Fruit fly (Drosophila melanogaster) whole organism, embryonic: ENCODE data around the gene wge.
A peak's percentile ranks its signal among the peaks of the same experiment; 100 is the strongest.

Source experiments
- Atf3 ChIP-seq: fragments of 200-800 bp; sonication (Bioruptor generic); optimal IDR thresholded peaks from 3 replicates; lab custom pipeline; 2016; ENCODE audit warnings: missing biosample characterization, missing genetic modification characterization
- CG1024 ChIP-seq: fragments of 200-800 bp; sonication (Bioruptor generic); IDR thresholded peaks from 2 replicates; pipeline ENCODE4 v1.3.6; 2022; ENCODE audit warnings: missing biosample characterization, missing genetic modification characterization
- CG11247 ChIP-seq: fragments of 200-800 bp; sonication (Bioruptor generic); IDR thresholded peaks from 2 replicates; pipeline ENCODE4 v1.3.6; 2022; ENCODE audit warnings: missing biosample characterization, missing genetic modification characterization
- CG14014 ChIP-seq: fragments of 200-800 bp; sonication (Bioruptor generic); IDR thresholded peaks from 2 replicates; pipeline ENCODE4 v1.3.6; 2022; ENCODE audit warnings: missing biosample characterization, missing genetic modification characterization
- CG1602 ChIP-seq: fragments of 200-800 bp; sonication (Bioruptor generic); optimal IDR thresholded peaks from 3 replicates; lab custom pipeline; 2016; ENCODE audit warnings: missing biosample characterization, missing genetic modification characterization
- CG16779 ChIP-seq: fragments of 200-800 bp; sonication (Bioruptor generic); IDR thresholded peaks from 2 replicates; pipeline ENCODE4 v1.3.6; 2022; ENCODE audit warnings: missing biosample characterization, missing genetic modification characterization
- CG17568 ChIP-seq: fragments of 200-800 bp; sonication (Bioruptor generic); optimal IDR thresholded peaks from 2 replicates; lab custom pipeline; 2018; ENCODE audit warnings: missing biosample characterization, mild to moderate bottlenecking, missing genetic modification characterization, moderate library complexity
- CG18262 ChIP-seq: fragments of 200-800 bp; optimal IDR thresholded peaks from 3 replicates; lab custom pipeline; 2019; ENCODE audit warnings: missing biosample characterization, mild to moderate bottlenecking, missing genetic modification characterization, moderate library complexity
- CG2129 ChIP-seq: fragments of 200-800 bp; sonication (Bioruptor generic); IDR thresholded peaks from 2 replicates; pipeline ENCODE4 v1.3.6; 2022; ENCODE audit warnings: missing biosample characterization, missing genetic modification characterization; ENCODE audit not compliant: partially characterized antibody
- CG31224 ChIP-seq: fragments of 200-800 bp; sonication (Bioruptor generic); IDR thresholded peaks from 2 replicates; pipeline ENCODE4 v1.3.6; 2022; ENCODE audit warnings: missing biosample characterization, missing genetic modification characterization
- CG5953 ChIP-seq: fragments of 200-800 bp; sonication (Bioruptor generic); IDR thresholded peaks from 2 replicates; pipeline ENCODE4 v1.3.6; 2022; ENCODE audit warnings: missing biosample characterization, missing genetic modification characterization
- CG7839 ChIP-seq: fragments of 200-800 bp; sonication (Bioruptor generic); optimal IDR thresholded peaks from 3 replicates; lab custom pipeline; 2018; ENCODE audit warnings: missing biosample characterization, mild to moderate bottlenecking, missing genetic modification characterization, moderate library complexity
- CG7963 ChIP-seq: fragments of 200-800 bp; sonication (Bioruptor generic); IDR thresholded peaks from 3 replicates; pipeline ENCODE4 v1.3.6; 2022; ENCODE audit warnings: missing biosample characterization, missing genetic modification characterization; ENCODE audit not compliant: partially characterized antibody
- CG8478 ChIP-seq: fragments of >200 bp; optimal IDR thresholded peaks from 2 replicates; lab custom pipeline; 2018
- CHES-1-like ChIP-seq: fragments of 200-800 bp; sonication (Bioruptor generic); optimal IDR thresholded peaks from 2 replicates; lab custom pipeline; 2016; ENCODE audit warnings: missing biosample characterization, missing genetic modification characterization
- Dref ChIP-seq: fragments of 200-800 bp; sonication (Bioruptor generic); IDR thresholded peaks from 2 replicates; pipeline ENCODE4 v1.3.6; 2022; ENCODE audit warnings: missing biosample characterization, missing genetic modification characterization
- Drgx ChIP-seq: fragments of 200-800 bp; sonication (Bioruptor generic); IDR thresholded peaks from 2 replicates; pipeline ENCODE4 v1.3.6; 2022; ENCODE audit warnings: missing biosample characterization, missing genetic modification characterization
- E2f1 ChIP-seq: fragments of 200-800 bp; sonication (Bioruptor generic); IDR thresholded peaks from 2 replicates; pipeline ENCODE4 v1.3.6; 2022; ENCODE audit warnings: missing biosample characterization, missing genetic modification characterization
- HLHmδ ChIP-seq: fragments of 200-800 bp; sonication (Bioruptor generic); optimal IDR thresholded peaks from 2 replicates; lab custom pipeline; 2018; ENCODE audit warnings: missing biosample characterization, mild to moderate bottlenecking, missing genetic modification characterization, moderate library complexity
- Hmr ChIP-seq: fragments of 200-800 bp; sonication (Bioruptor generic); optimal IDR thresholded peaks from 3 replicates; lab custom pipeline; 2017; ENCODE audit warnings: mild to moderate bottlenecking, missing biosample characterization, missing genetic modification reagents, missing genetic modification characterization
- MESR4 ChIP-seq: fragments of 200-800 bp; sonication (Bioruptor generic); optimal IDR thresholded peaks from 2 replicates; lab custom pipeline; 2018; ENCODE audit warnings: missing biosample characterization, mild to moderate bottlenecking, missing genetic modification characterization, moderate library complexity
- Mrtf ChIP-seq: fragments of 200-800 bp; sonication (Bioruptor generic); IDR thresholded peaks from 3 replicates; pipeline ENCODE4 v1.3.6; 2022; ENCODE audit warnings: missing biosample characterization, missing genetic modification characterization
- NC2α ChIP-seq: fragments of 200-800 bp; sonication (Bioruptor generic); optimal IDR thresholded peaks from 2 replicates; lab custom pipeline; 2016; ENCODE audit warnings: missing biosample characterization, missing genetic modification characterization
- NFAT ChIP-seq: fragments of 200-800 bp; sonication (Bioruptor generic); IDR thresholded peaks from 2 replicates; pipeline ENCODE4 v1.3.6; 2022; ENCODE audit warnings: missing biosample characterization, missing genetic modification characterization
- Oli ChIP-seq: fragments of 200-800 bp; sonication (Bioruptor generic); optimal IDR thresholded peaks from 2 replicates; lab custom pipeline; 2018; ENCODE audit warnings: missing biosample characterization, mild to moderate bottlenecking, missing genetic modification characterization, moderate library complexity
- Optix ChIP-seq: fragments of 200-800 bp; sonication (Bioruptor generic); IDR thresholded peaks from 3 replicates; pipeline ENCODE4 v1.3.6; 2022; ENCODE audit warnings: missing biosample characterization, missing genetic modification characterization
- Pdp1 ChIP-seq, 2 experiments: fragments of 200-800 bp; sonication (Bioruptor generic); optimal IDR thresholded peaks; 3 replicates each; lab custom pipeline; 2016; ENCODE audit warnings: missing biosample characterization in 2 of 2, missing genetic modification characterization in 2 of 2, mild to moderate bottlenecking in 1 of 2, moderate library complexity in 1 of 2
- Ptx1 ChIP-seq: fragments of 200-800 bp; sonication (Bioruptor generic); IDR thresholded peaks from 2 replicates; pipeline ENCODE4 v1.3.6; 2022; ENCODE audit warnings: missing biosample characterization, missing genetic modification characterization
- Sox100B ChIP-seq: fragments of 200-800 bp; sonication (Bioruptor generic); optimal IDR thresholded peaks from 3 replicates; lab custom pipeline; 2018; ENCODE audit warnings: missing biosample characterization, mild to moderate bottlenecking, missing genetic modification characterization
- Usf ChIP-seq: fragments of 200-800 bp; sonication (Bioruptor generic); optimal IDR thresholded peaks from 2 replicates; lab custom pipeline; 2017; ENCODE audit warnings: missing genotype, missing biosample characterization, missing genetic modification characterization
- ab ChIP-seq: fragments of 200-800 bp; sonication (Bioruptor generic); optimal IDR thresholded peaks from 2 replicates; lab custom pipeline; 2016; ENCODE audit warnings: missing biosample characterization, missing genetic modification characterization
- chm ChIP-seq: fragments of 200-800 bp; sonication (Bioruptor generic); IDR thresholded peaks from 2 replicates; pipeline ENCODE4 v1.3.6; 2022; ENCODE audit warnings: missing biosample characterization, missing genetic modification characterization
- crc ChIP-seq: fragments of 200-800 bp; sonication (Bioruptor generic); optimal IDR thresholded peaks from 2 replicates; lab custom pipeline; 2016; ENCODE audit warnings: missing biosample characterization, missing genetic modification characterization
- da ChIP-seq: fragments of 200-800 bp; sonication (Bioruptor generic); optimal IDR thresholded peaks from 2 replicates; lab custom pipeline; 2016; ENCODE audit warnings: missing biosample characterization, missing genetic modification characterization
- dmrt99B ChIP-seq: fragments of 200-800 bp; sonication (Bioruptor generic); optimal IDR thresholded peaks from 2 replicates; lab custom pipeline; 2018; ENCODE audit warnings: missing biosample characterization, mild to moderate bottlenecking, missing genetic modification characterization, moderate library complexity
- fd3F ChIP-seq: fragments of 200-800 bp; sonication (Bioruptor generic); optimal IDR thresholded peaks from 2 replicates; lab custom pipeline; 2018; ENCODE audit warnings: missing biosample characterization, mild to moderate bottlenecking, missing genetic modification characterization, moderate library complexity
- ftz-f1 ChIP-seq: fragments of 200-800 bp; sonication (Bioruptor generic); optimal IDR thresholded peaks from 2 replicates; lab custom pipeline; 2016; ENCODE audit warnings: missing biosample characterization, missing genetic modification characterization
- her ChIP-seq: fragments of 200-800 bp; sonication (Bioruptor generic); optimal IDR thresholded peaks from 2 replicates; lab custom pipeline; 2016; ENCODE audit warnings: missing biosample characterization, missing genetic modification characterization
- kah ChIP-seq: fragments of 200-800 bp; sonication (Bioruptor generic); optimal IDR thresholded peaks from 2 replicates; lab custom pipeline; 2018; ENCODE audit warnings: missing biosample characterization, mild to moderate bottlenecking, missing genetic modification characterization
- nau ChIP-seq: fragments of 200-800 bp; sonication (Bioruptor generic); optimal IDR thresholded peaks from 3 replicates; lab custom pipeline; 2017; ENCODE audit warnings: missing biosample characterization, mild to moderate bottlenecking, missing genetic modification characterization, missing genetic modification reagents
- nerfin-2 ChIP-seq: fragments of 200-800 bp; sonication (Bioruptor generic); IDR thresholded peaks from 2 replicates; pipeline ENCODE4 v1.3.6; 2022; ENCODE audit warnings: missing biosample characterization, missing genetic modification characterization; ENCODE audit not compliant: partially characterized antibody
- onecut ChIP-seq: fragments of 200-800 bp; sonication (Bioruptor generic); IDR thresholded peaks from 2 replicates; pipeline ENCODE4 v1.3.6; 2022; ENCODE audit warnings: missing biosample characterization, missing genetic modification characterization
- org-1 ChIP-seq: fragments of 200-800 bp; sonication (Bioruptor generic); optimal IDR thresholded peaks from 2 replicates; lab custom pipeline; 2017; ENCODE audit warnings: missing biosample characterization, missing genetic modification characterization
- sd ChIP-seq: fragments of 200-800 bp; sonication (Bioruptor generic); optimal IDR thresholded peaks from 3 replicates; lab custom pipeline; 2018; ENCODE audit warnings: missing biosample characterization, mild to moderate bottlenecking, missing genetic modification characterization, moderate library complexity
- sna ChIP-seq: fragments of 200-800 bp; sonication (Bioruptor generic); IDR thresholded peaks from 2 replicates; pipeline ENCODE4 v1.3.6; 2022; ENCODE audit warnings: missing biosample characterization, missing genetic modification characterization; ENCODE audit not compliant: partially characterized antibody
- so ChIP-seq: fragments of 200-800 bp; sonication (Bioruptor generic); IDR thresholded peaks from 3 replicates; pipeline ENCODE4 v1.3.6; 2022; ENCODE audit warnings: missing biosample characterization, missing genetic modification characterization
- stc ChIP-seq: fragments of 200-800 bp; sonication (Bioruptor generic); IDR thresholded peaks from 2 replicates; pipeline ENCODE4 v1.3.6; 2022; ENCODE audit warnings: missing biosample characterization, missing genetic modification characterization
- ttk ChIP-seq: fragments of 200-800 bp; sonication (Bioruptor generic); IDR thresholded peaks from 2 replicates; pipeline ENCODE4 v2.1.2; 2022; ENCODE audit warnings: missing biosample characterization, missing genetic modification characterization
- twi ChIP-seq: fragments of 200-800 bp; optimal IDR thresholded peaks from 2 replicates; lab custom pipeline; 2019; ENCODE audit warnings: missing biosample characterization, mild to moderate bottlenecking, missing genetic modification characterization, moderate library complexity
- vvl ChIP-seq: fragments of 200-800 bp; sonication (Bioruptor generic); IDR thresholded peaks from 2 replicates; pipeline ENCODE4 v1.3.6; 2022; ENCODE audit warnings: missing biosample characterization, missing genetic modification characterization
- wek ChIP-seq: fragments of 200-800 bp; sonication (Bioruptor generic); optimal IDR thresholded peaks from 3 replicates; lab custom pipeline; 2018; ENCODE audit warnings: missing biosample characterization, mild to moderate bottlenecking, missing genetic modification characterization, moderate library complexity
- zf30C ChIP-seq: fragments of 200-800 bp; sonication (Bioruptor generic); optimal IDR thresholded peaks from 3 replicates; lab custom pipeline; 2018; ENCODE audit warnings: missing biosample characterization, mild to moderate bottlenecking, missing genetic modification characterization

The wge gene

DNA sequence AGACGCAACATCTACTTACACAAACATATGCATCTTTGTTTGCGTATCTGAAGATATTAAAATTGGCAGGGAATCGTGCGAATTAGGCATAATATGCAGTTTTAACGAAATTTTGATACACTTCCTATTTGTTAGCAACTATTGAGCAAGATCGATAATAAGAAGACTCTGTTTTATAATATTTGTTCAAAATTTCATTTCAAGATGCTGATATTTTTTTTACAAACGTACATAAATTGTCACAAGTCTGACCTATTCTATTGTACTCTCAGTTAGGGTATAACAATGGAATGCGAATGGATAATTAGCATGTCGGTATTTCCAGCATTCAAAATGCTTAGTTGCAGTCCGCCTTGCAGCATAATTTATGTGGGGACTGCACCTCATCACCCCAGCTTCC lies 6.9 kb upstream of the wge start (continued):
- TF ChIP-seq kah (no peak), CG1602 (GFP tag; lab: Kevin White, UChicago) (no peak), wek (GFP tag; lab: Kevin White, UChicago) (no peak), CG31224 (0 out of 2 replicates have a peak, but pooled peaks have one; percentile 12), Optix (GFP tag; lab: Robert Waterston, UW) (no peak), zf30C (GFP tag; lab: Kevin White, UChicago) (no peak), E2f1 (GFP tag; lab: Robert Waterston, UW) (no peak), CG8478 (lab: Kevin White, UChicago) (no peak), CG17568 (GFP tag; lab: Kevin White, UChicago) (no peak), ttk (GFP tag; lab: Robert Waterston, UW) (peak; percentile 45; the same call in 1 of the 2 replicates), CG11247 (GFP tag; lab: Robert Waterston, UW) (0 out of 2 replicates have a peak, but pooled peaks have one; percentile 27), chm (GFP tag; lab: Robert Waterston, UW) (no peak), twi (tag; lab: Kevin White, UChicago) (no peak), Sox100B (GFP tag; lab: Kevin White, UChicago) (no peak), Mrtf (GFP tag; lab: Robert Waterston, UW) (no peak), ab (GFP tag; lab: Kevin White, UChicago) (no peak), vvl (GFP tag; lab: Robert Waterston, UW) (peak; percentile 57; the same call in 1 of the 2 replicates), CG7839 (tag; lab: Kevin White, UChicago) (no peak), NFAT (0 out of 2 replicates have a peak, but pooled peaks have one; percentile 23), nau (GFP tag; lab: Kevin White, UChicago) (no peak), so (no peak), ftz-f1 (no peak), CHES-1-like (GFP tag; lab: Kevin White, UChicago) (no peak), CG18262 (tag; lab: Kevin White, UChicago) (peak; percentile 25), Ptx1 (GFP tag; lab: Robert Waterston, UW) (peak; percentile 73), NC2α (GFP tag; lab: Kevin White, UChicago) (no peak), Drgx (GFP tag; lab: Robert Waterston, UW) (peak; percentile 74), CG7963 (GFP tag; lab: Robert Waterston, UW) (no peak), Dref (GFP tag; lab: Robert Waterston, UW) (no peak), da (GFP tag; lab: Kevin White, UChicago) (no peak), HLHmδ (GFP tag; lab: Kevin White, UChicago) (no peak), Pdp1 (GFP tag; optimal IDR thresholded peaks at IDR 0.05; lab: Kevin White, UChicago) (peak in 1 of 2 experiments; percentile 9), sna (GFP tag; lab: Robert Waterston, UW) (no peak), onecut (GFP tag; lab: Robert Waterston, UW) (no peak), Usf (no peak), CG1024 (GFP tag; lab: Robert Waterston, UW) (no peak), fd3F (GFP tag; lab: Kevin White, UChicago) (no peak), nerfin-2 (no peak), Hmr (peak; percentile 3), CG5953 (no peak), Oli (tag; lab: Kevin White, UChicago) (peak; percentile 7), dmrt99B (tag; lab: Kevin White, UChicago) (no peak), CG16779 (GFP tag; lab: Robert Waterston, UW) (no peak), MESR4 (no peak), org-1 (GFP tag; lab: Kevin White, UChicago) (no peak), Atf3 (no peak), her (GFP tag; lab: Kevin White, UChicago) (no peak), crc (GFP tag; lab: Kevin White, UChicago) (no peak), sd (tag; lab: Kevin White, UChicago) (peak; percentile 17), CG2129 (GFP tag; lab: Robert Waterston, UW) (no peak), CG14014 (GFP tag; lab: Robert Waterston, UW) (no peak), stc (GFP tag; lab: Robert Waterston, UW) (peak; percentile 66)
